Worm (Caenorhabditis elegans) whole organism, L4 larva: ENCODE measurements around the gene ppgn-1.
A peak's percentile ranks its signal among the peaks of the same experiment; 100 is the strongest.

Source experiments
- F10B5.3 ChIP-seq: sonication (generic microtip); optimal IDR thresholded peaks from 2 replicates; lab custom pipeline; 2016; ENCODE audit warnings: mild to moderate bottlenecking, missing genetic modification characterization, missing compliant biosample characterization
- F44E2.7 ChIP-seq: fragments of 200-800 bp; sonication (Bioruptor generic); IDR thresholded peaks from 2 replicates; pipeline ENCODE4 v2.1.2; 2022; ENCODE audit warnings: missing genetic modification characterization, missing compliant biosample characterization
- F49E8.2 ChIP-seq: sonication (generic microtip); optimal IDR thresholded peaks from 2 replicates; lab custom pipeline; 2016; ENCODE audit warnings: missing compliant biosample characterization, mild to moderate bottlenecking, missing genetic modification characterization, borderline replicate concordance
- T26A8.4 ChIP-seq: fragments of 200-800 bp; sonication (Bioruptor generic); IDR thresholded peaks from 2 replicates; pipeline ENCODE4 v1.3.6; 2022; ENCODE audit warnings: missing genetic modification characterization, missing compliant biosample characterization
- ZK337.2 ChIP-seq: fragments of 200-800 bp; sonication (Bioruptor generic); IDR thresholded peaks from 2 replicates; pipeline ENCODE4 v1.3.6; 2022; ENCODE audit warnings: missing genetic modification reagents, missing genetic modification characterization, missing compliant biosample characterization
- ZK546.5 ChIP-seq, 2 experiments: sonication (generic microtip); optimal IDR thresholded peaks; 2 replicates each; lab custom pipeline; 2017; ENCODE audit warnings: missing biosample characterization in 2 of 2, missing genetic modification characterization in 2 of 2
- aha-1 ChIP-seq: fragments of 150-350 bp; peaks from one replicate; lab custom pipeline; 2014; ENCODE audit warnings: missing biosample characterization, missing genetic modification characterization
- ama-1 ChIP-seq: fragments of 150-350 bp; optimal IDR thresholded peaks from 2 replicates; lab custom pipeline; 2014; ENCODE audit warnings: inconsistent platforms, mixed read lengths
- arid-1 ChIP-seq: fragments of 200-800 bp; sonication (Bioruptor generic); conservative IDR thresholded peaks from 2 replicates; pipeline ENCODE4 v1.3.6; 2022; ENCODE audit warnings: missing genetic modification reagents, missing genetic modification characterization, missing compliant biosample characterization
- ceh-28 ChIP-seq: fragments of 150-350 bp; optimal IDR thresholded peaks from 2 replicates; lab custom pipeline; 2014; ENCODE audit warnings: missing biosample characterization, missing genetic modification reagents, missing genetic modification characterization
- ceh-32 ChIP-seq: sonication (generic microtip); optimal IDR thresholded peaks from 2 replicates; lab custom pipeline; 2016; ENCODE audit warnings: mild to moderate bottlenecking, missing genetic modification characterization, missing compliant biosample characterization; ENCODE audit not compliant: poor library complexity
- ceh-44 ChIP-seq: fragments of 200-800 bp; sonication (Bioruptor generic); IDR thresholded peaks from 2 replicates; pipeline ENCODE4 v1.3.6; 2022; ENCODE audit warnings: missing genetic modification reagents, missing genetic modification characterization, missing compliant biosample characterization
- ceh-62 ChIP-seq: sonication (generic microtip); optimal IDR thresholded peaks from 2 replicates; lab custom pipeline; 2017; ENCODE audit warnings: missing biosample characterization, missing genetic modification characterization
- ceh-82 ChIP-seq: sonication (generic microtip); optimal IDR thresholded peaks from 2 replicates; lab custom pipeline; 2017; ENCODE audit warnings: missing biosample characterization, missing genetic modification characterization
- ces-1 ChIP-seq: fragments of 150-350 bp; sonication (generic microtip); optimal IDR thresholded peaks from 4 replicates; lab custom pipeline; 2014; ENCODE audit warnings: missing biosample characterization, missing genetic modification reagents, missing genetic modification characterization
- ctbp-1 ChIP-seq: fragments of 200-800 bp; sonication (Bioruptor generic); IDR thresholded peaks from 2 replicates; pipeline ENCODE4 v1.3.6; 2022; ENCODE audit warnings: missing genetic modification reagents, missing genetic modification characterization, missing compliant biosample characterization
- daf-12 ChIP-seq: fragments of 150-350 bp; optimal IDR thresholded peaks from 2 replicates; lab custom pipeline; 2014; ENCODE audit warnings: missing biosample characterization, missing genetic modification reagents, missing genetic modification characterization
- dmd-6 ChIP-seq: fragments of 200-800 bp; sonication (Bioruptor generic); IDR thresholded peaks from 2 replicates; pipeline ENCODE4 v1.3.6; 2022; ENCODE audit warnings: missing genetic modification reagents, missing genetic modification characterization, missing compliant biosample characterization
- dmd-9 ChIP-seq: fragments of 200-800 bp; sonication (Bioruptor generic); IDR thresholded peaks from 2 replicates; pipeline ENCODE4 v1.3.6; 2022; ENCODE audit warnings: missing genetic modification reagents, missing genetic modification characterization, missing compliant biosample characterization
- dpl-1 ChIP-seq: fragments of 150-350 bp; optimal IDR thresholded peaks from 2 replicates; lab custom pipeline; 2014; ENCODE audit warnings: missing biosample characterization, missing genetic modification reagents, missing genetic modification characterization
- hmg-1.1 ChIP-seq: fragments of 200-800 bp; sonication (Bioruptor generic); IDR thresholded peaks from 2 replicates; pipeline ENCODE4 v1.3.6; 2022; ENCODE audit warnings: missing genetic modification reagents, missing genetic modification characterization, missing compliant biosample characterization
- jun-1 ChIP-seq: fragments of 150-350 bp; optimal IDR thresholded peaks from 2 replicates; lab custom pipeline; 2014; ENCODE audit warnings: missing biosample characterization, missing genetic modification reagents, missing genetic modification characterization
- lim-7 ChIP-seq: fragments of 200-800 bp; sonication (Bioruptor generic); IDR thresholded peaks from 2 replicates; pipeline ENCODE4 v1.3.6; 2022; ENCODE audit warnings: missing genetic modification characterization, missing compliant biosample characterization
- lin-39 ChIP-seq: fragments of 150-350 bp; optimal IDR thresholded peaks from 2 replicates; lab custom pipeline; 2014; ENCODE audit warnings: missing biosample characterization, missing genetic modification reagents, missing genetic modification characterization
- lir-3 ChIP-seq: sonication (generic microtip); optimal IDR thresholded peaks from 2 replicates; lab custom pipeline; 2016; ENCODE audit warnings: mild to moderate bottlenecking, missing genetic modification characterization, missing compliant biosample characterization
- lsy-2 ChIP-seq, 2 experiments: fragments of 150-350 bp in 1 of 2; sonication (generic microtip) in 1 of 2; optimal IDR thresholded peaks; 2 replicates each; lab custom pipeline; 2014 to 2017; ENCODE audit warnings: missing biosample characterization in 2 of 2, missing genetic modification characterization in 2 of 2
- madf-9 ChIP-seq: fragments of 200-800 bp; sonication (Bioruptor generic); conservative IDR thresholded peaks from 2 replicates; pipeline ENCODE4 v1.3.6; 2022; ENCODE audit warnings: missing genetic modification reagents, missing genetic modification characterization, missing compliant biosample characterization
- mep-1 ChIP-seq: fragments of 150-350 bp; sonication (generic microtip); optimal IDR thresholded peaks from 3 replicates; lab custom pipeline; 2014; ENCODE audit warnings: missing biosample characterization, missing genetic modification characterization
- mes-2 ChIP-seq: sonication (generic microtip); optimal IDR thresholded peaks from 2 replicates; lab custom pipeline; 2016; ENCODE audit warnings: missing genotype, mild to moderate bottlenecking, missing genetic modification characterization, missing compliant biosample characterization; ENCODE audit not compliant: poor library complexity, severe bottlenecking
- nhr-102 ChIP-seq: sonication (generic microtip); optimal IDR thresholded peaks from 2 replicates; lab custom pipeline; 2016; ENCODE audit warnings: mild to moderate bottlenecking, missing genetic modification characterization, moderate library complexity, missing compliant biosample characterization
- nhr-11 ChIP-seq: fragments of 150-350 bp; optimal IDR thresholded peaks from 2 replicates; lab custom pipeline; 2014; ENCODE audit warnings: missing biosample characterization, missing genetic modification characterization
- nhr-237 ChIP-seq: sonication (generic microtip); optimal IDR thresholded peaks from 2 replicates; lab custom pipeline; 2017; ENCODE audit warnings: missing biosample characterization, missing genetic modification characterization
- nhr-25 ChIP-seq: sonication (generic microtip); optimal IDR thresholded peaks from 2 replicates; lab custom pipeline; 2017; ENCODE audit warnings: missing genetic modification characterization, mild to moderate bottlenecking, missing compliant biosample characterization, antibody characterized with exemption, moderate library complexity, borderline replicate concordance; ENCODE audit not compliant: insufficient read depth
- nhr-28 ChIP-seq: fragments of 150-350 bp; optimal IDR thresholded peaks from 2 replicates; lab custom pipeline; 2014; ENCODE audit warnings: missing biosample characterization, missing genetic modification characterization
- pqm-1 ChIP-seq: sonication (generic microtip); optimal IDR thresholded peaks from 2 replicates; lab custom pipeline; 2017; ENCODE audit warnings: missing biosample characterization, missing genetic modification characterization
- rbr-2 ChIP-seq: sonication (generic microtip); optimal IDR thresholded peaks from 2 replicates; lab custom pipeline; 2016; ENCODE audit warnings: missing genotype, missing genetic modification characterization, missing compliant biosample characterization
- saeg-2 ChIP-seq: fragments of 200-800 bp; sonication (Bioruptor generic); IDR thresholded peaks from 2 replicates; pipeline ENCODE4 v1.3.6; 2022; ENCODE audit warnings: missing genetic modification reagents, missing genetic modification characterization, missing compliant biosample characterization
- sdz-12 ChIP-seq: fragments of 200-800 bp; sonication (Bioruptor generic); optimal IDR thresholded peaks from 2 replicates; lab custom pipeline; 2018; ENCODE audit warnings: mild to moderate bottlenecking, missing genetic modification characterization, missing compliant biosample characterization
- set-16 ChIP-seq: fragments of 200-800 bp; sonication (Bioruptor generic); IDR thresholded peaks from 2 replicates; pipeline ENCODE4 v1.3.6; 2022; ENCODE audit warnings: missing genetic modification reagents, missing genetic modification characterization, missing compliant biosample characterization
- skn-1 ChIP-seq: fragments of 150-350 bp; optimal IDR thresholded peaks from 2 replicates; lab custom pipeline; 2014; ENCODE audit warnings: missing biosample characterization, missing genetic modification characterization
- spr-1 ChIP-seq: sonication (generic microtip); optimal IDR thresholded peaks from 2 replicates; lab custom pipeline; 2016; ENCODE audit warnings: mild to moderate bottlenecking, missing genetic modification characterization, missing compliant biosample characterization
- unc-130 ChIP-seq: sonication (generic microtip); optimal IDR thresholded peaks from 2 replicates; lab custom pipeline; 2016; ENCODE audit warnings: missing genetic modification reagents, missing genetic modification characterization, missing compliant biosample characterization
- unc-39 ChIP-seq: sonication (generic microtip); optimal IDR thresholded peaks from 2 replicates; lab custom pipeline; 2017; ENCODE audit warnings: missing biosample characterization, missing genetic modification characterization
- unc-62 ChIP-seq, 3 experiments: fragments of 150-350 bp in 1 of 3; sonication (generic microtip); optimal IDR thresholded peaks in 2 of 3; peaks in 1 of 3; 1 replicate in 1 of 3; 2 replicates in 2 of 3; lab custom pipeline; 2014 to 2017; ENCODE audit warnings: missing biosample characterization in 3 of 3, missing genetic modification characterization in 3 of 3, missing genetic modification reagents in 3 of 3, missing genotype in 1 of 3
- vab-7 ChIP-seq: fragments of 200-800 bp; sonication (Bioruptor generic); IDR thresholded peaks from 2 replicates; pipeline ENCODE4 v1.3.6; 2022; ENCODE audit warnings: missing genetic modification reagents, missing genetic modification characterization, missing compliant biosample characterization
- zfp-2 ChIP-seq: sonication (generic microtip); optimal IDR thresholded peaks from 2 replicates; lab custom pipeline; 2016; ENCODE audit warnings: mild to moderate bottlenecking, missing genetic modification characterization, missing compliant biosample characterization
- zfp-3 ChIP-seq: fragments of 200-800 bp; sonication (Bioruptor generic); conservative IDR thresholded peaks from 2 replicates; pipeline ENCODE4 v1.3.6; 2022; ENCODE audit warnings: missing genetic modification reagents, missing genetic modification characterization, missing compliant biosample characterization
- zip-11 ChIP-seq: fragments of 200-800 bp; sonication (Bioruptor generic); IDR thresholded peaks from 2 replicates; pipeline ENCODE4 v1.3.6; 2022; ENCODE audit warnings: missing genetic modification characterization, missing compliant biosample characterization

ppgn-1 gene

DNA sequence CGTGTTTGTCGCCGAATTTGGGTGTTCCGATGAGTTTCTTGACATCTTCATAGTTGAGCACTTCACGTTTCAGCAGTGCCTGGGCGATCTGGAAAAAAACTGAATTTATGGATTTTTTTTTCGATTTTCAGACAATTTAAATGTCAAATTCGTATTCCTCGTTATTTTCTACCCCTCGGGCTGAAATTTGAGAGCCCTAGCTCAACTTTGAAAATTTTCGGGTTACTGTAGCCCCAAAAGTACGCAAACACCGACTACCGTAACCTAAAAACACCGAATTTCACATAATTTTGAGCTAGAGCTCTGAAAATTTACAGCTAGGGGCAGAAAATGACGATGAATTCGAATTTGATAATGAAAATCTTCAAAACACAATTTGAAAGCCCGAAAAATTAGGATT lies 14.7 kb downstream of the ppgn-1 start:
- TF ChIP-seq nhr-102 (tag; lab: Kevin White, UChicago) (no peak), F49E8.2 (no peak), lir-3 (no peak), unc-62 (GFP tag; optimal IDR thresholded peaks at IDR 0.05 in 1 of 2; lab: Kevin White, UChicago) (no peak), unc-62 (tag; optimal IDR thresholded peaks at IDR 0.05; lab: Kevin White, UChicago) (no peak), spr-1 (tag; lab: Kevin White, UChicago) (no peak), dmd-6 (GFP tag; lab: Robert Waterston, UW) (no peak), ama-1 (lab: Kevin White, UChicago) (no peak), lsy-2 (tag; optimal IDR thresholded peaks at IDR 0.05; lab: Kevin White, UChicago) (peak in 1 of 2 experiments; percentile 37), nhr-28 (no peak), ZK337.2 (GFP tag; lab: Robert Waterston, UW) (0 out of 2 replicates have a peak, but pooled peaks have one; percentile 21), skn-1 (tag; lab: Kevin White, UChicago) (no peak)

- TF ChIP-seq mep-1 (tag; lab: Kevin White, UChicago) (no peak), aha-1 (tag; lab: Kevin White, UChicago) (peak; percentile 27)
- TF ChIP-seq, all 104 proteins: peak for 1
These were observed 19.2 kb downstream of the ppgn-1 start, which contains the start of gene nhr-236 for ce11 chrIV:2329540-2329939. nhr-236 (minus strand) TSS chrIV:2329640.

DNA sequence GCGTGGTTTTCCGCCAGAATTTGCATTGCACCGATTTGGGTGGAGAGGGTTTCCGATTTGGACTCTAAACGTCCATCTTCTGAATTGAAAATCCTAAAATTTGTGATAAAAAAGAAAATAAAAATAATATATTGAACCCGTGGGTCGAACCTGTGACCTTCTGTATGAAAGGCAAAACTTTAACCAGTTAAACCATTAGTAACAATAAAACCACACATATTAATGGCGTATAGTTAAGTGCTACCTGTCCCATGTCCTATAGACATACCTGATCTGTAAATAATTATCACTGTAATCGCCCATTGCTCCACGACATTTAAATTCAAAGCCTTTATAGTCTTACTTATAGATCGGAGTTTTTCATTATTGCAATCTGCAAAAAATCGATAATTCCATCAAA lies 21.4 kb downstream of the ppgn-1 start:
- peak; percentile 6 for TF ChIP-seq mes-2 (tag; lab: Kevin White, UChicago)
- no peak for TF ChIP-seq F10B5.3 (tag; lab: Kevin White, UChicago)
- no peak for TF ChIP-seq set-16 (GFP tag; lab: Robert Waterston, UW)
- peak; percentile 57; the same call in 1 of the 2 replicates for TF ChIP-seq lim-7
- no peak for TF ChIP-seq dmd-6 (GFP tag; lab: Robert Waterston, UW)
- TF ChIP-seq arid-1: no peak; the same call in 1 of the 2 replicates
- no peak for TF ChIP-seq ces-1 (GFP tag; lab: Kevin White, UChicago)
- no peak for TF ChIP-seq ceh-44 (GFP tag; lab: Robert Waterston, UW)
- no peak for TF ChIP-seq madf-9
- no peak for TF ChIP-seq hmg-1.1
- TF ChIP-seq ceh-28: peak; percentile 16
- TF ChIP-seq vab-7 (GFP tag; lab: Robert Waterston, UW): no peak
- TF ChIP-seq nhr-237 (tag; lab: Kevin White, UChicago): no peak
- no peak for TF ChIP-seq nhr-11 (tag; lab: Kevin White, UChicago)
- TF ChIP-seq unc-130: no peak
- TF ChIP-seq nhr-28: no peak
- TF ChIP-seq ZK546.5 (tag; optimal IDR thresholded peaks at IDR 0.05; lab: Kevin White, UChicago): no peak
- TF ChIP-seq ceh-82 (tag; lab: Kevin White, UChicago): no peak
- TF ChIP-seq ceh-32 (tag; lab: Kevin White, UChicago): no peak
- no peak for TF ChIP-seq nhr-25 (tag; lab: Kevin White, UChicago)
- TF ChIP-seq dpl-1: no peak
- TF ChIP-seq pqm-1 (tag; lab: Kevin White, UChicago): no peak
- TF ChIP-seq sdz-12 (GFP tag; lab: Kevin White, UChicago): no peak
- TF ChIP-seq ceh-62 (tag; lab: Kevin White, UChicago): no peak
- no peak for TF ChIP-seq F44E2.7
- TF ChIP-seq T26A8.4 (GFP tag; lab: Robert Waterston, UW): 0 out of 2 replicates have a peak, but pooled peaks have one; percentile 17
- TF ChIP-seq daf-12: no peak
- TF ChIP-seq lin-39 (tag; lab: Kevin White, UChicago): no peak
- TF ChIP-seq unc-39: no peak
- no peak for TF ChIP-seq nhr-102 (tag; lab: Kevin White, UChicago)
- TF ChIP-seq dmd-9 (GFP tag; lab: Robert Waterston, UW): no peak
- no peak for TF ChIP-seq ctbp-1 (GFP tag; lab: Robert Waterston, UW)
- no peak for TF ChIP-seq rbr-2 (tag; lab: Kevin White, UChicago)
- TF ChIP-seq zip-11 (GFP tag; lab: Robert Waterston, UW): no peak
- no peak for TF ChIP-seq saeg-2 (GFP tag; lab: Robert Waterston, UW)
- 0 out of 2 replicates have a peak, but pooled peaks have one; percentile 32 for TF ChIP-seq zfp-3
- TF ChIP-seq jun-1 (tag; lab: Kevin White, UChicago): no peak
- TF ChIP-seq zfp-2 (tag; lab: Kevin White, UChicago): no peak
